Worm (Caenorhabditis elegans) whole organism, L1 larva: ENCODE measurements around the gene sri-25.

Experiments
- C04F5.9 ChIP-seq: sonication (generic microtip); optimal IDR thresholded peaks from 2 replicates; lab custom pipeline; 2016; ENCODE audit warnings: missing genetic modification characterization, missing compliant biosample characterization
- C34B4.2 ChIP-seq: sonication (generic microtip); optimal IDR thresholded peaks from 2 replicates; lab custom pipeline; 2017; ENCODE audit warnings: mild to moderate bottlenecking, missing genetic modification characterization, missing compliant biosample characterization
- F16B12.6 ChIP-seq: fragments of 150-350 bp; optimal IDR thresholded peaks from 2 replicates; lab custom pipeline; 2014; ENCODE audit warnings: missing biosample characterization, missing genetic modification characterization
- Y116A8C.19 ChIP-seq: sonication (generic microtip); optimal IDR thresholded peaks from 2 replicates; lab custom pipeline; 2016; ENCODE audit warnings: missing compliant biosample characterization, missing genetic modification characterization, borderline replicate concordance
- blmp-1 ChIP-seq: fragments of 150-350 bp; optimal IDR thresholded peaks from 2 replicates; lab custom pipeline; 2014; ENCODE audit warnings: missing biosample characterization, missing genetic modification characterization
- ceh-82 ChIP-seq, 3 experiments: fragments of 150-350 bp in 1 of 3; sonication (generic microtip) in 2 of 3; optimal IDR thresholded peaks; 2 replicates each; lab custom pipeline; 2014 to 2017; ENCODE audit warnings: missing biosample characterization in 3 of 3, missing genetic modification characterization in 3 of 3
- ceh-88 ChIP-seq: fragments of 200-800 bp; sonication (Bioruptor generic); IDR thresholded peaks from 2 replicates; pipeline ENCODE4 v1.3.6; 2022; ENCODE audit warnings: missing genetic modification characterization, missing compliant biosample characterization
- dpl-1 ChIP-seq, 3 experiments: fragments of 150-350 bp in 2 of 3; sonication (generic microtip) in 1 of 3; optimal IDR thresholded peaks; 2 replicates each; lab custom pipeline; 2014 to 2017; ENCODE audit warnings: missing biosample characterization in 3 of 3, missing genetic modification characterization in 3 of 3, missing genetic modification reagents in 3 of 3
- dsc-1 ChIP-seq: sonication (generic microtip); optimal IDR thresholded peaks from 2 replicates; lab custom pipeline; 2016; ENCODE audit warnings: mild to moderate bottlenecking, missing genetic modification characterization, missing compliant biosample characterization
- efl-3 ChIP-seq: fragments of 200-800 bp; sonication (Bioruptor generic); optimal IDR thresholded peaks from 2 replicates; lab custom pipeline; 2018; ENCODE audit warnings: mild to moderate bottlenecking, missing genetic modification characterization, missing compliant biosample characterization
- elt-2 ChIP-seq: sonication (generic microtip); optimal IDR thresholded peaks from 2 replicates; lab custom pipeline; 2016; ENCODE audit warnings: missing genetic modification characterization, mild to moderate bottlenecking, inconsistent platforms, missing compliant biosample characterization, missing genetic modification reagents
- elt-3 ChIP-seq, 6 experiments: fragments of 150-350 bp in 1 of 6; sonication (generic microtip); optimal IDR thresholded peaks; 2 replicates each; lab custom pipeline; 2017 to 2018; ENCODE audit warnings: missing biosample characterization in 6 of 6, missing genetic modification characterization in 6 of 6, inconsistent platforms in 1 of 6
- ets-5 ChIP-seq: fragments of 200-800 bp; sonication (Bioruptor generic); IDR thresholded peaks from 2 replicates; pipeline ENCODE4 v1.3.6; 2022; ENCODE audit warnings: missing genetic modification characterization, missing compliant biosample characterization
- fkh-10 ChIP-seq: sonication (generic microtip); optimal IDR thresholded peaks from 2 replicates; lab custom pipeline; 2017; ENCODE audit warnings: missing biosample characterization, missing genetic modification reagents, missing genetic modification characterization
- fkh-8 ChIP-seq: sonication (generic microtip); optimal IDR thresholded peaks from 2 replicates; lab custom pipeline; 2016; ENCODE audit warnings: mild to moderate bottlenecking, missing genetic modification characterization, missing compliant biosample characterization
- fos-1 ChIP-seq: fragments of 150-350 bp; optimal IDR thresholded peaks from 2 replicates; lab custom pipeline; 2014; ENCODE audit warnings: missing biosample characterization, missing genetic modification characterization
- hlh-4 ChIP-seq: sonication (generic microtip); optimal IDR thresholded peaks from 2 replicates; lab custom pipeline; 2016; ENCODE audit warnings: mild to moderate bottlenecking, missing genetic modification characterization, missing compliant biosample characterization
- isw-1 ChIP-seq: fragments of 200-800 bp; sonication (Bioruptor generic); IDR thresholded peaks from 2 replicates; pipeline ENCODE4 v1.3.6; 2022; ENCODE audit warnings: missing genetic modification characterization, missing compliant biosample characterization
- jun-1 ChIP-seq: fragments of 150-350 bp; optimal IDR thresholded peaks from 2 replicates; lab custom pipeline; 2014; ENCODE audit warnings: missing biosample characterization, missing genetic modification reagents, missing genetic modification characterization
- lin-15B ChIP-seq: fragments of 150-350 bp; sonication (generic microtip); optimal IDR thresholded peaks from 3 replicates; lab custom pipeline; 2014; ENCODE audit warnings: missing biosample characterization, missing genetic modification characterization
- lin-35 ChIP-seq, 2 experiments: fragments of 150-350 bp; optimal IDR thresholded peaks; 2 replicates each; lab custom pipeline; 2014; ENCODE audit warnings: missing biosample characterization in 2 of 2, missing genetic modification characterization in 2 of 2, missing genetic modification reagents in 2 of 2
- mab-9 ChIP-seq: fragments of 200-800 bp; sonication (Bioruptor generic); IDR thresholded peaks from 2 replicates; pipeline ENCODE4 v1.3.6; 2022; ENCODE audit warnings: missing genetic modification reagents, missing genetic modification characterization, missing compliant biosample characterization
- nhr-11 ChIP-seq: fragments of 150-350 bp; optimal IDR thresholded peaks from 2 replicates; lab custom pipeline; 2014; ENCODE audit warnings: missing biosample characterization, missing genetic modification characterization
- nhr-20 ChIP-seq: sonication (generic microtip); optimal IDR thresholded peaks from 2 replicates; lab custom pipeline; 2016; ENCODE audit warnings: mild to moderate bottlenecking, missing genetic modification characterization, missing compliant biosample characterization
- nhr-237 ChIP-seq: fragments of 150-350 bp; optimal IDR thresholded peaks from 2 replicates; lab custom pipeline; 2014; ENCODE audit warnings: missing biosample characterization, missing genetic modification characterization
- nhr-28 ChIP-seq: fragments of 150-350 bp; optimal IDR thresholded peaks from 2 replicates; lab custom pipeline; 2014; ENCODE audit warnings: missing biosample characterization, missing genetic modification characterization
- nhr-47 ChIP-seq: sonication (generic microtip); optimal IDR thresholded peaks from 2 replicates; lab custom pipeline; 2016; ENCODE audit warnings: mild to moderate bottlenecking, missing genetic modification characterization, moderate library complexity, missing compliant biosample characterization
- nhr-71 ChIP-seq: sonication (generic microtip); optimal IDR thresholded peaks from 2 replicates; lab custom pipeline; 2016; ENCODE audit warnings: mild to moderate bottlenecking, missing genetic modification characterization, moderate library complexity, missing compliant biosample characterization
- nhr-77 ChIP-seq: fragments of 150-350 bp; optimal IDR thresholded peaks from 2 replicates; lab custom pipeline; 2014; ENCODE audit warnings: missing biosample characterization, missing genetic modification characterization
- nhr-84 ChIP-seq: sonication (generic microtip); optimal IDR thresholded peaks from 2 replicates; lab custom pipeline; 2017; ENCODE audit warnings: missing biosample characterization, missing genetic modification characterization
- nhr-85 ChIP-seq: sonication (generic microtip); peaks from one replicate; lab custom pipeline; 2016; ENCODE audit warnings: missing genetic modification characterization, inconsistent platforms, missing compliant biosample characterization
- pag-3 ChIP-seq: sonication (generic microtip); optimal IDR thresholded peaks from 2 replicates; lab custom pipeline; 2017; ENCODE audit warnings: missing genetic modification characterization, mild to moderate bottlenecking, missing compliant biosample characterization, antibody characterized with exemption, borderline replicate concordance; ENCODE audit not compliant: insufficient read depth
- pax-3 ChIP-seq: fragments of 200-800 bp; sonication (Bioruptor generic); optimal IDR thresholded peaks from 2 replicates; lab custom pipeline; 2018; ENCODE audit warnings: mild to moderate bottlenecking, missing genetic modification characterization, moderate library complexity, missing compliant biosample characterization
- skn-1 ChIP-seq: fragments of 150-350 bp; optimal IDR thresholded peaks from 2 replicates; lab custom pipeline; 2014; ENCODE audit warnings: missing biosample characterization, missing genetic modification characterization
- snu-23 ChIP-seq: sonication (generic microtip); optimal IDR thresholded peaks from 2 replicates; lab custom pipeline; 2016; ENCODE audit warnings: missing genetic modification characterization, missing compliant biosample characterization
- sptf-1 ChIP-seq: fragments of 150-350 bp; optimal IDR thresholded peaks from 2 replicates; lab custom pipeline; 2014; ENCODE audit warnings: missing biosample characterization, missing genetic modification characterization
- tbx-2 ChIP-seq: sonication (generic microtip); optimal IDR thresholded peaks from 2 replicates; lab custom pipeline; 2016; ENCODE audit warnings: missing genetic modification characterization, missing compliant biosample characterization
- tlp-1 ChIP-seq: fragments of 150-350 bp; optimal IDR thresholded peaks from 2 replicates; lab custom pipeline; 2014; ENCODE audit warnings: missing biosample characterization, missing genetic modification characterization
- unc-130 ChIP-seq: fragments of 150-350 bp; optimal IDR thresholded peaks from 2 replicates; lab custom pipeline; 2017; ENCODE audit warnings: missing biosample characterization, missing genetic modification characterization, inconsistent platforms
- unc-30 ChIP-seq: sonication (generic microtip); optimal IDR thresholded peaks from 2 replicates; lab custom pipeline; 2017; ENCODE audit warnings: missing biosample characterization, missing genetic modification characterization
- unc-86 ChIP-seq: sonication (generic microtip); optimal IDR thresholded peaks from 2 replicates; lab custom pipeline; 2016; ENCODE audit warnings: missing genetic modification characterization, missing compliant biosample characterization
- unc-98 ChIP-seq: fragments of 200-800 bp; sonication (Bioruptor generic); IDR thresholded peaks from 2 replicates; pipeline ENCODE4 v1.3.6; 2022; ENCODE audit warnings: missing genetic modification characterization, missing compliant biosample characterization
- xbp-1 ChIP-seq: sonication (generic microtip); optimal IDR thresholded peaks from 2 replicates; lab custom pipeline; 2016; ENCODE audit warnings: missing genetic modification characterization, missing compliant biosample characterization
- zag-1 ChIP-seq: fragments of 150-350 bp; optimal IDR thresholded peaks from 2 replicates; lab custom pipeline; 2014; ENCODE audit warnings: missing biosample characterization, missing genetic modification characterization
- ztf-11 ChIP-seq, 2 experiments: sonication (generic microtip); optimal IDR thresholded peaks; 2 replicates each; lab custom pipeline; 2016 to 2017; ENCODE audit warnings: missing genetic modification characterization in 2 of 2, missing biosample characterization in 1 of 2, missing compliant biosample characterization in 1 of 2

sri-25 gene

DNA sequence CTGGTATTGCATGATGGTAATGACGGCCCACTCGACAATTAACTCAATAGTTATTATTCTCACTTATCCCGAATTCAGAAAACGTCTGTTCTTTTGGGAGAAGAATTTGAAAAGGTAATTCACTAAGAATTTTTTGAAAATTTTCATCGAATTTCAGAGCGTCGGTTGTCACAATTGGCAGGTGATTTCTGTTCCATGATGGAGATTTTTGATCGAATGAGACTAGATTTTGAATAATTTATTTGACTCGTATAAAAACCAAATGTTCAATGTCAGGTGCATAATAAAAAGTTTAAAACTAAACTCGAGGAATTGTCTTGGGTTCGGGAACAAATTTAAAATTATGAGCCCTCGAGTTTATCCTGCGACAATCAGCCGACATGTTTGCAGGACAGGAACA, at the start of gene sri-25:
sri-25 (plus strand) TSS at position 301 of the 400 bp plus-strand sequence.
- no peak for TF ChIP-seq lin-15B (tag; lab: Kevin White, UChicago)
- TF ChIP-seq efl-3 = no peak
- TF ChIP-seq dsc-1 (tag; lab: Kevin White, UChicago) = no peak
- TF ChIP-seq unc-98 (GFP tag; lab: Robert Waterston, UW) = no peak
- TF ChIP-seq ets-5 = no peak
- no peak for TF ChIP-seq nhr-11 (tag; lab: Kevin White, UChicago)
- TF ChIP-seq F16B12.6 (tag; lab: Kevin White, UChicago) = no peak
- no peak for TF ChIP-seq mab-9 (GFP tag; lab: Robert Waterston, UW)

DNA sequence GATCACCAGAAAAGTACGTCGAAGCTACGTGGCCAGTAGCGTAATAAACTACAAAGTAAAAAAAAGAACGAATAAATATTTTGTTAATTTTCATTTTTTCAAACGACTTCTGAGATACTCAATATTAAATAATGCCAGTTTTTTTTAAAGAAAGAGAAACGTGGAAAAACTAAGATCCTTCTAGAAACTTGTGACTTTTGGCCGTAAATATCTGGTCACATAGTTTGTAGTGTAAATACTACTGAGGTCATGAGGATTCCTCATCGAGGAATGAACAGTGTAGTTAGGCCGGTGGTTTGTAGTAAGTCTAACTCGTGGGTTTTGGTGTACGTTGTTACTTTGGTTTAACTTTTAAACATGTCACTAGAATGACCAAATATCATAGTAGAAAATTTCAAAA, 48.8 kb upstream of the sri-25 start:
- peak; percentile 65 for TF ChIP-seq nhr-85
- TF ChIP-seq snu-23 (GFP tag; lab: Kevin White, UChicago) = peak; percentile 28
- peak in 1 of 2 experiments; percentile 24 for TF ChIP-seq lin-35 (GFP tag; optimal IDR thresholded peaks at IDR 0.05; lab: Kevin White, UChicago)
- TF ChIP-seq nhr-20 (tag; lab: Kevin White, UChicago) = peak; percentile 81

DNA sequence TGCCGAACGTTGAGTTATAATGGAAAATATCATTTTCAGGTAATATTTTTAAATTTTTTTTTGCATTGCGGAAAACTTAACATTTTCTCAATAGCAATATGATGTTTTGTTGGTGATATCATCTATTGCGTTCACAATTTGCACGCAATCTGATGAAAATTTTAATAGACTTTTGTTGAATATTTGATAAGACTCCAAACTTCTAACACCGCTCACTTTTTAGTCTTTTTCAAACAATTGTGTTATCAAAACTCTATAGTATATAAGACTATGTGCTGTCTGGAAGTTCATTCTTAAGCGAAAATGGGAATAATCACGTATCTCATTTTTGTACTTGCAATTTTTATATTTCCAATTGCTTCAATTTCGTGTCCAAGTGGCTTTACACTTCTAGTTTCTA, 41.3 kb upstream of the sri-25 start, which contains the start of gene clec-47:
clec-47 (plus strand) TSS at position 301 of the 400 bp plus-strand sequence.
- TF ChIP-seq elt-2 (tag; lab: Kevin White, UChicago) (no peak), skn-1 (no peak), efl-3 (no peak), ceh-82 (tag; optimal IDR thresholded peaks at IDR 0.05; lab: Kevin White, UChicago) (no peak), fkh-10 (GFP tag; lab: Kevin White, UChicago) (no peak), blmp-1 (tag; lab: Kevin White, UChicago) (no peak), sptf-1 (tag; lab: Kevin White, UChicago) (no peak), tbx-2 (tag; lab: Kevin White, UChicago) (no peak), nhr-237 (tag; lab: Kevin White, UChicago) (no peak), zag-1 (tag; lab: Kevin White, UChicago) (no peak)

DNA sequence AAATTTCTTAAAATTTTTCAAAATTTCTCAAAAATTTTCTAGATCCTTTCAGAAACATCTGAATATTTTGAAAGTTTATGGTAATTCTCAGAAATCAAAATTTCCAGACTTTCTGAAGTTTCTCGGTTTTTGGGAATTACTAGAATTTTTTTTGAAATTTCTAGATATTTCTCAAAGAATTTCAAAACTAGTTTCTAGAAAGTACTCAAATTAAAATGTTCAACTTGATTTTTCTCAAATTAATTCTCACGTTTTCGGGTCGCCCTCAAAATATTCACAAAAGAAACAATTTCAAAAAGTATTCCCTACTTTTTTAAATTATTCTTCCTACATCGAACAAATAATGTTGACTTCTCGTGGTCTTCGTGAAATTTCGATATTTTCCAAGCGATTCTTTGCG, 37.0 kb upstream of the sri-25 start, which contains the start of gene T09F5.10:
T09F5.10 (plus strand) TSS at position 301 of the 400 bp plus-strand sequence.
- no peak for TF ChIP-seq unc-86 (tag; lab: Kevin White, UChicago)
- no peak for TF ChIP-seq efl-3
- no peak for TF ChIP-seq nhr-84 (tag; lab: Kevin White, UChicago)
- TF ChIP-seq pax-3 (tag; lab: Kevin White, UChicago) = no peak
- no peak for TF ChIP-seq unc-30 (tag; lab: Kevin White, UChicago)
- TF ChIP-seq nhr-71 (tag; lab: Kevin White, UChicago) = no peak
- no peak for TF ChIP-seq unc-130 (tag; lab: Kevin White, UChicago)
- TF ChIP-seq ztf-11 (tag; optimal IDR thresholded peaks at IDR 0.05; lab: Kevin White, UChicago) = no peak
- no peak for TF ChIP-seq snu-23 (GFP tag; lab: Kevin White, UChicago)
- no peak for TF ChIP-seq pag-3 (tag; lab: Kevin White, UChicago)

DNA sequence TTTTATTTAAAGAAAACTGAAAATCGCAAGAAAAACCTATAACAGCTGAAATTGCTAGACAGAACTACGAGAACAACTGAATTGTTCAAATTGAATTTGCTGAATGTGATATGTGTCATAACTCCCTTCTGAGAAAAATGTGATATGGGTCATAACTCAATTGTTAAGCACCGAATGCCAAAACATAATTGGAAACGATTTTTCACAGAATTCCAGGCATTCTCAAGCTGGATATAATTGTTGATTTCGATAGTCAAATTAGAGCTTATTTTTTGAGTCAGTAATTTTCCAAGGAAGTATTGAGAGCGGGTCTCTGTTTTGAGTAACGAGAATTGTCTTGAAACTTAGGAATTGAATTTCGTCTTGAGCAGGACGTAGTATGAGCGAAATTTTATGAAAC, 34.9 kb upstream of the sri-25 start:
- no peak for TF ChIP-seq dpl-1 (GFP tag; optimal IDR thresholded peaks at IDR 0.05; lab: Kevin White, UChicago)
- TF ChIP-seq fos-1 (tag; lab: Kevin White, UChicago) = no peak
- TF ChIP-seq nhr-28 (tag; lab: Kevin White, UChicago) = no peak
- no peak for TF ChIP-seq unc-98 (GFP tag; lab: Robert Waterston, UW)
- peak; percentile 13 for TF ChIP-seq nhr-11 (tag; lab: Kevin White, UChicago)
- TF ChIP-seq C04F5.9 (tag; lab: Kevin White, UChicago) = no peak
- TF ChIP-seq tlp-1 (tag; lab: Kevin White, UChicago) = no peak
- TF ChIP-seq Y116A8C.19 (tag; lab: Kevin White, UChicago) = no peak
- peak; percentile 58 for TF ChIP-seq fkh-8
- peak; percentile 54 for TF ChIP-seq hlh-4 (tag; lab: Kevin White, UChicago)
- TF ChIP-seq ceh-88 (GFP tag; lab: Robert Waterston, UW) = no peak
- no peak for TF ChIP-seq nhr-77 (tag; lab: Kevin White, UChicago)
- no peak for TF ChIP-seq jun-1 (tag; lab: Kevin White, UChicago)
- TF ChIP-seq nhr-47 = peak; percentile 62
- TF ChIP-seq C34B4.2 (tag; lab: Kevin White, UChicago) = no peak
- TF ChIP-seq elt-3 (tag; optimal IDR thresholded peaks at IDR 0.05; lab: Kevin White, UChicago) = no peak
- TF ChIP-seq xbp-1 (tag; lab: Kevin White, UChicago) = no peak
- peak; percentile 59 for TF ChIP-seq nhr-71 (tag; lab: Kevin White, UChicago)
- no peak for TF ChIP-seq ets-5
- no peak for TF ChIP-seq lin-15B (tag; lab: Kevin White, UChicago)
- TF ChIP-seq skn-1 = no peak
- no peak for TF ChIP-seq isw-1 (GFP tag; lab: Robert Waterston, UW)
